Fruit fly (Drosophila melanogaster) whole organism, larva: Measurements from ENCODE around the gene CG15382.

ENCODE experiments used
- noc ChIP-seq: fragments of 200-800 bp; sonication (Bioruptor generic); optimal IDR thresholded peaks from 3 replicates; lab custom pipeline; 2019; ENCODE audit warnings: missing biosample characterization, mild to moderate bottlenecking, missing genetic modification characterization, moderate library complexity

CG15382 gene

dm6 chr2L:2155453-2155852 lies at the start of gene CG15382:
TSS of gene CG15382 (plus strand) at chr2L:2155753.
- TF ChIP-seq noc (tag; lab: Kevin White, UChicago) = no peak

- TF ChIP-seq noc (tag; lab: Kevin White, UChicago) = no peak
Measured at dm6 chr2L:2109746-2110145, 45.8 kb upstream of the CG15382 start, which contains the start of gene dpr3. TSS of gene dpr3 (minus strand) at chr2L:2109878.

- no peak for TF ChIP-seq noc (tag; lab: Kevin White, UChicago)
Measured at dm6 chr2L:2110350-2110888, 45.1 kb upstream of the CG15382 start.

dm6 chr2L:2129137-2129536 lies 26.4 kb upstream of the CG15382 start, which contains the start of gene CG4259:
TSS of gene CG4259 (minus strand) at chr2L:2129237.
- no peak for TF ChIP-seq noc (tag; lab: Kevin White, UChicago)

dm6 chr2L:2130157-2130987 lies 25.2 kb upstream of the CG15382 start, which contains the start of gene Glyp:
TSS of gene Glyp (plus strand) at chr2L:2130813.
- peak; percentile 99 for TF ChIP-seq noc (tag; lab: Kevin White, UChicago)

dm6 chr2L:2131449-2132109 lies 24.0 kb upstream of the CG15382 start:
- no peak for TF ChIP-seq noc (tag; lab: Kevin White, UChicago)

dm6 chr2L:2132215-2132614 lies 23.3 kb upstream of the CG15382 start:
- no peak for TF ChIP-seq noc (tag; lab: Kevin White, UChicago)

- peak; percentile 35 for TF ChIP-seq noc (tag; lab: Kevin White, UChicago)
Measured at dm6 chr2L:2133009-2133408, 22.5 kb upstream of the CG15382 start.

- TF ChIP-seq noc (tag; lab: Kevin White, UChicago) = no peak
Measured at dm6 chr2L:2144725-2145656, 10.6 kb upstream of the CG15382 start, which contains the start of gene tho2. TSS of gene tho2 (minus strand) at chr2L:2145187.

dm6 chr2L:2147208-2147607 lies 8.3 kb upstream of the CG15382 start, which contains the start of the genes CG11723 and Tbcd:
TSS of gene CG11723 (minus strand) at chr2L:2147275.
TSS of gene Tbcd (plus strand) at chr2L:2147518.
- no peak for TF ChIP-seq noc (tag; lab: Kevin White, UChicago)

dm6 chr2L:2151544-2152290 lies 3.8 kb upstream of the CG15382 start, which contains the start of gene AIF:
TSS of gene AIF (plus strand) at chr2L:2151754.
- TF ChIP-seq noc (tag; lab: Kevin White, UChicago) = no peak

dm6 chr2L:2161244-2162243 lies 6.0 kb downstream of the CG15382 start:
- peak; percentile 24 for TF ChIP-seq noc (tag; lab: Kevin White, UChicago)

- no peak for TF ChIP-seq noc (tag; lab: Kevin White, UChicago)
Measured at dm6 chr2L:2162281-2162680, 6.7 kb downstream of the CG15382 start.
